Worm (Caenorhabditis elegans) whole organism, L4/young adult: ENCODE results near the gene C25F9.13.

Experiments
- W03F9.2 ChIP-seq: fragments of 150-350 bp; optimal IDR thresholded peaks from 2 replicates; lab custom pipeline; 2014; ENCODE audit warnings: missing biosample characterization, missing genetic modification characterization
- him-1 ChIP-seq: sonication (generic microtip); optimal IDR thresholded peaks from 2 replicates; lab custom pipeline; 2016; ENCODE audit warnings: missing genotype, missing genetic modification reagents, missing genetic modification characterization, missing compliant biosample characterization

DNA sequence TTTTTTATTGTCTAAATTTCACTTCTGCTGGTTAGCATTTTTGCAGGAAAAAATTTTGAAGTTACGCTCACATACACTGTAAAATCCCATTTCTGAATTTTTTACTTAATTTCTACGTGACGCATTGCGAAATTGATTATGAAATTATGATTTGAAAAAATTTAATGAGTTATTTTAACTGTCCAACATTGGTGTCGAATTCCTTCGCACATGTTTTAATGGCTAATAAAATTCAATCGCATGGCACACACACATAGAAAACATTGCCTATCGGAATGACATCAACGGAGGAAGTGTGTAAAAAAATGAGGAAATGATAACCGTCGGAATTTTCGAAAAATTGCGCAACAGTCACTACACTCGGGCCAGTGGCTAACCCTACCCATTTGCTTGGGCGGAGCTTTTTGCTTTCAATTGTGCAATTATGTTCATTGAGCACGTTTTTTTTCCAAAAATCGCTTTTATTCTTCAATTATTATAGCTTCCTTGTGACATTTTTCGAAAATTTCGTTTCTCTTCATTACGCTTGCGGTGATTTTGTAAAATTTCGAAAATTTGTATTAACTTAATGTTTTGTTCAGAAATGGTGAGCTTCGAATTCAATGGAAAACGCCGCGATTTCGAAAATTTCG, 35.1 kb upstream of the C25F9.13 start, which contains the start of gene C25F9.16:
- TF ChIP-seq W03F9.2: no peak
- TF ChIP-seq him-1 (tag; lab: Kevin White, UChicago): no peak
